Fruit fly (Drosophila melanogaster) whole organism, adult: ENCODE data around the gene wit.

Experiments used
- CG11617 ChIP-seq: fragments of 200-800 bp; sonication (Bioruptor generic); optimal IDR thresholded peaks from 2 replicates; lab custom pipeline; 2017; ENCODE audit warnings: mild to moderate bottlenecking, missing biosample characterization, missing genetic modification reagents, missing genetic modification characterization
- CG12768 ChIP-seq: fragments of 200-800 bp; sonication (Bioruptor generic); optimal IDR thresholded peaks from 2 replicates; lab custom pipeline; 2017; ENCODE audit warnings: missing biosample characterization, missing genetic modification characterization, mild to moderate bottlenecking, moderate library complexity, missing genetic modification reagents
- CG14711 ChIP-seq: fragments of 200-800 bp; sonication (Bioruptor generic); optimal IDR thresholded peaks from 2 replicates; lab custom pipeline; 2018; ENCODE audit warnings: missing biosample characterization, mild to moderate bottlenecking, missing genetic modification characterization, moderate library complexity
- CG1620 ChIP-seq: fragments of 200-800 bp; sonication (Bioruptor generic); optimal IDR thresholded peaks from 2 replicates; lab custom pipeline; 2016; ENCODE audit warnings: missing biosample characterization, missing genetic modification characterization
- CG33017 ChIP-seq: fragments of 200-800 bp; sonication (Bioruptor generic); optimal IDR thresholded peaks from 2 replicates; lab custom pipeline; 2018; ENCODE audit warnings: missing biosample characterization, mild to moderate bottlenecking, missing genetic modification characterization, moderate library complexity
- CG5204 ChIP-seq: fragments of 200-800 bp; sonication (Bioruptor generic); optimal IDR thresholded peaks from 2 replicates; lab custom pipeline; 2016; ENCODE audit warnings: missing biosample characterization, missing genetic modification characterization
- CG7045 ChIP-seq: fragments of 200-800 bp; sonication (Bioruptor generic); optimal IDR thresholded peaks from 2 replicates; lab custom pipeline; 2017; ENCODE audit warnings: missing biosample characterization, mild to moderate bottlenecking, missing genetic modification characterization
- CG7101 ChIP-seq: fragments of 200-800 bp; sonication (Bioruptor generic); optimal IDR thresholded peaks from 2 replicates; lab custom pipeline; 2018; ENCODE audit warnings: missing biosample characterization, mild to moderate bottlenecking, missing genetic modification characterization, moderate library complexity
- Clk ChIP-seq: fragments of 200-800 bp; sonication (Bioruptor generic); optimal IDR thresholded peaks from 2 replicates; lab custom pipeline; 2017; ENCODE audit warnings: missing biosample characterization, missing genetic modification characterization
- Crg-1 ChIP-seq: fragments of 200-800 bp; sonication (Bioruptor generic); optimal IDR thresholded peaks from 2 replicates; lab custom pipeline; 2016; ENCODE audit warnings: missing biosample characterization, missing genetic modification characterization
- Hr96 ChIP-seq: fragments of 200-800 bp; sonication (Bioruptor generic); optimal IDR thresholded peaks from 2 replicates; lab custom pipeline; 2016; ENCODE audit warnings: missing biosample characterization, missing genetic modification characterization
- Mnt ChIP-seq: fragments of 200-800 bp; sonication (Bioruptor generic); optimal IDR thresholded peaks from 2 replicates; lab custom pipeline; 2016; ENCODE audit warnings: missing biosample characterization, mild to moderate bottlenecking, missing genetic modification characterization
- bab1 ChIP-seq: fragments of 200-800 bp; sonication (Bioruptor generic); optimal IDR thresholded peaks from 3 replicates; lab custom pipeline; 2019; ENCODE audit warnings: missing biosample characterization, mild to moderate bottlenecking, missing genetic modification characterization, moderate library complexity
- cic ChIP-seq: fragments of 200-800 bp; sonication (Bioruptor generic); optimal IDR thresholded peaks from 2 replicates; lab custom pipeline; 2017; ENCODE audit warnings: missing biosample characterization, mild to moderate bottlenecking, missing genetic modification characterization, moderate library complexity
- cnc ChIP-seq, 2 experiments: fragments of >200 bp; optimal IDR thresholded peaks; 2 replicates each; lab custom pipeline; 2017
- kay ChIP-seq: fragments of 200-800 bp; sonication (Bioruptor generic); peaks from one replicate; lab custom pipeline; 2016; ENCODE audit warnings: missing biosample characterization, missing genetic modification characterization, borderline replicate concordance
- ovo ChIP-seq: fragments of 200-800 bp; sonication (Bioruptor generic); optimal IDR thresholded peaks from 2 replicates; lab custom pipeline; 2016; ENCODE audit warnings: missing biosample characterization, missing genetic modification characterization
- pad ChIP-seq: fragments of 200-800 bp; sonication (Bioruptor generic); optimal IDR thresholded peaks from 3 replicates; lab custom pipeline; 2017; ENCODE audit warnings: missing biosample characterization, missing genetic modification characterization, mild to moderate bottlenecking, moderate library complexity, missing genetic modification reagents
- tj ChIP-seq: fragments of 200-800 bp; sonication (Bioruptor generic); optimal IDR thresholded peaks from 3 replicates; lab custom pipeline; 2017; ENCODE audit warnings: missing biosample characterization, mild to moderate bottlenecking, missing genetic modification characterization, moderate library complexity
- toe ChIP-seq: fragments of 200-800 bp; sonication (Bioruptor generic); optimal IDR thresholded peaks from 2 replicates; lab custom pipeline; 2016; ENCODE audit warnings: missing biosample characterization, missing genetic modification characterization

The wit gene

DNA sequence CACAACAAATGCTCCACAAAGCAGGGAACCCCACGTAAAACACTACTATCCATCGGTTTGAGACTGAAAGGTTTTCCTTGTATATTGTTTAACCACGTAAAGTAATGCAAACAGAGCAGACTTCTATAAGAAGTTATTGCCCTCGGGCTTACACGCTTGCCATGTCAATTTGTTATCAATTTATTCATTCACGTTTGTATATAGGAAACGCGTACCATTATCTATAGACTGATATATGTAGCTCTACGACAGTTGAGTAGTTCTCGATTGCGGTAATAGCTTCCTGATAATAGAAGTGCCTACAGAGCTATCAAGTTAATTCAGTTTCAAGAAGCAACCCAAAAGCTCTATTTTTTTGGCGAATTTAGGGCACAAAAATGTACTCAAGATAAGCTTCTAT, 27.7 kb upstream of the wit start:
- no peak for TF ChIP-seq CG7101 (tag; lab: Kevin White, UChicago)
- TF ChIP-seq cic (GFP tag; lab: Kevin White, UChicago), result peak; percentile 92

DNA sequence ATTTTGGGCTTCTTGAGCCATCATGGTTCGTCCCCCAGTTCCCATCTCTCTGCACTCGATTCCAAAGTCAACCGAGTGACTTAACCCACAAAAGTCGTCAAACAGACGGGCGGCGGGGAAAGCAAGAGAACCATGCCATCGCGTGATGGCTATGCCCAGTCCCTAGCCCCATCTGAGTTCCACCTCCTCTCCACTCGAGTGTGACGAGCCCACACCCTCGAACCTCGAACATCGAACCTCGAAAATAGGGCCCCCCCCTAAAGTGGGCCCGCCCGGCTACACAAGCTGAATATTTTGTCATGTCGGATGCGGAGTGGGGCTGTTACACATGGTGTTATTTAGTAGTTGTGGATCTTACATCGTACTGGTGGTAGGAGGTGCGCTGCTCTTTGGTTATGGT, 25.0 kb upstream of the wit start:
- TF ChIP-seq Mnt (GFP tag; lab: Kevin White, UChicago), result no peak
- TF ChIP-seq Clk, result no peak
- no peak for TF ChIP-seq CG12768 (GFP tag; lab: Kevin White, UChicago)
- TF ChIP-seq CG5204 (GFP tag; lab: Kevin White, UChicago), result no peak
- no peak for TF ChIP-seq cic (GFP tag; lab: Kevin White, UChicago)
- TF ChIP-seq CG1620 (GFP tag; lab: Kevin White, UChicago), result no peak

DNA sequence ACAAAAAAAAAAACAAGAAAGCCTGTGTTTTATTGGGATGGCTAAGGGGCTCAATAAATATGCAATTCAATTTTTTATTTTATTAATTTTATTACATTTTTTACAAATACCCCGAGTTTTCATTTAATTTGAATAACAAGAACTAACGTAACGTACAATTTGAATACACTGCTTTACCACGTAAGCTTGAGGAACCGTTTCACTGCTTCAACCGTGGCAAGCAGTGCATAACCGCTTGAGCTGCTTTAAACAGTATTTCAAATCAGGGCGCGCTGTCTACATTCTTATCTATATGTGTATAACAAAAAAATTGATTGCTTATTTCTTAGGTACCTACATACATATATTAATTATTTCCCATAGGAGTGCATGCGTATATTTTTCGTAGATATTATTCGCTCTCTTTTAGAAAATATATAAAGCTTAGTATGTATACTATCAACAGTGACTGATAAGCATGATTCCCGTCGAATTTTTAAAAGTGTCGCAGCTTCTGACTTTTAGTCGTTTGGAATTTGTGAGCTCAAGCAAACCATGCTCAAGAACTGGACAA, 21.3 kb upstream of the wit start, which contains the start of gene CG14990:
Gene CG14990 (plus strand): TSS at position 503 of the 553 bp plus-strand sequence.
- peak; percentile 60 for TF ChIP-seq kay (GFP tag; lab: Kevin White, UChicago)
- TF ChIP-seq CG7045 (GFP tag; lab: Kevin White, UChicago), result no peak
- no peak for TF ChIP-seq bab1 (GFP tag; lab: Kevin White, UChicago)

DNA sequence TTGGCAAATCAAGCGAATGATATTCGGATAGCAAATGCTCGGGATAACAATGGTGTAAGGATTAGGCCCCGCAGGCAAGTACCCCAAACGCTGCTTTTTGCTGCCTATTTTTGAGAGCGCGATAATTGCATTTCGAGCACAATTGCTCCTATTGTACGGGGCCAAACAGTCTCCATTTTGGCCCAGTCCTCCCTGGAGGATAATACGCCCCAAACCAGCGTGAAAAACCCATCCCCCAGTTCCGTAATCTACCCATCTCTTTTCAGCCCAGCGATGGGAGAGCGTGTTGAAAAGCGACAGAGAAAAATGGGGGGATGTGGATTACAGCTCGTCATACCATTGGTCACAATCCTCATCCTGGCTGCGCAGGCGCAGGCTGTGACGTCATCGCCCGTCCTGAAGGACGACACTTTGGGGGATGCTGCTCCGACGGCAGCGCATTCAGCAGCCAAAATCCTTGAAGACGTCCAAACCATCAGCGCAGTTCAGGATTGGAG, 17.2 kb upstream of the wit start, which contains the start of gene Gad1:
Gene Gad1 (minus strand): TSS at position 51 of the 497 bp plus-strand sequence.
- TF ChIP-seq CG14711 (tag; lab: Kevin White, UChicago) (no peak), Clk (no peak), Mnt (GFP tag; lab: Kevin White, UChicago) (no peak), cic (GFP tag; lab: Kevin White, UChicago) (no peak), CG7101 (tag; lab: Kevin White, UChicago) (no peak), Hr96 (GFP tag; lab: Kevin White, UChicago) (no peak), bab1 (GFP tag; lab: Kevin White, UChicago) (no peak), toe (GFP tag; lab: Kevin White, UChicago) (no peak), CG5204 (GFP tag; lab: Kevin White, UChicago) (no peak), CG11617 (GFP tag; lab: Kevin White, UChicago) (no peak), kay (GFP tag; lab: Kevin White, UChicago) (no peak), CG7045 (GFP tag; lab: Kevin White, UChicago) (no peak)

DNA sequence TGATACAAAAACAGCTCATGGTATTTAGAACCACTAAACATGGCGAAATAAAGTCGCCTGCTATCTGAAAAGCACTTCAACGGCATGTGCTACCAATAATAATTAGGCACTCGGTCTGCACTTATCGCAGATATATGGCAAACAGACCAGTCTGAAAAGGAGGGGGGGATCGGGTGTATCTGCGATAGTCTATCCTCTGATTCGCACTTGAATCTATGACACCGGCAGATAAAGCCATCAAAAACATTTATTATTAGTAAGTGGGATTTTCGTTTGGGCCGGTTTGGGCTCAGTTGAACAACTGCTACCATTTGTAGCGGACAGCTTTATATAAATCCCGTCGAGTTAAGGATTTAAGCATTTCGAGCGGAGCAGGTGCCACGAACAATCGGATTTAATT, 15.8 kb upstream of the wit start, which contains the start of gene CG14989:
Gene CG14989 (plus strand): TSS at position 301 of the 400 bp plus-strand sequence.
- TF ChIP-seq tj (GFP tag; lab: Kevin White, UChicago) (no peak), cnc (optimal IDR thresholded peaks at IDR 0.05; lab: Kevin White, UChicago) (no peak)

DNA sequence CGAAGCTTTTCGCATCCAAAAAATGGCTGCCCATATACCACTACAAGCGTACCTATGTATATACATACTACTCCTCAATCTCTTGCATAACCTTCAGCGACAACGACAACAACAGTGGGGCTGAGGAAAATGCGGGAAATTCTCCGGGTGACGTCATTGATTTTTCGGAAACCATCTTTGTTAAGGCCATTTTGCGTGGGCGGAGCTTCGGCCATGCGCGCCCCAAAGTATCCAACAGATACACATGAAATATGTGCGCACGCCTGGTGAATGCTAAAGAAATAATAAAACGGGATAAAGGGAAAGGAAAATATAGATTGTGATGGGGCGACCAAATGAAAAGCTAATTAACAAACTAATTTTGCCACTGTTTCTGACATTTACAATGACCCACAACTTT, 14.3 kb upstream of the wit start:
- TF ChIP-seq Hr96 (GFP tag; lab: Kevin White, UChicago) (no peak), pad (GFP tag; lab: Kevin White, UChicago) (no peak), CG1620 (GFP tag; lab: Kevin White, UChicago) (no peak), CG14711 (tag; lab: Kevin White, UChicago) (no peak), tj (GFP tag; lab: Kevin White, UChicago) (no peak), Mnt (GFP tag; lab: Kevin White, UChicago) (no peak), toe (GFP tag; lab: Kevin White, UChicago) (no peak), ovo (GFP tag; lab: Kevin White, UChicago) (no peak), CG33017 (tag; lab: Kevin White, UChicago) (no peak), CG12768 (GFP tag; lab: Kevin White, UChicago) (no peak), CG7045 (GFP tag; lab: Kevin White, UChicago) (no peak), CG7101 (tag; lab: Kevin White, UChicago) (no peak)

DNA sequence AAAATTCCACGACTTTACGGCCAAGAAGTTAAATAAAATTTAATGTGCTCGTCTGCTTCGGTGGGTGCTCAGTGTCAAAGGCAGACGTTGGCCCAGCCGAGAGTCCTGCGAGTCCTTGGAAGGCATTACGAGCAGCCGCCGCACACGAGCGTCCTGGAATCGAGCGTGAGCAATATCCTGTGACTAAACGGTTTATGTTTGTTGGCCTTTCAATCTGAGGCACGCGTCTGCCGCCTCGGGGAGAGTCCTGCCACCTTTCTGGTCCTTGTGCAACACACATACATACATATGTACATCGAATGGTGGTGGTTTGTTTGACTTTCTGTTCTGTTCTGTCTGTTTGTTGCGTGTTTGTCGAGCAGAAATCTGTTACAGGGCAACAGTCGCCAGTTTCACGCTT, 11.9 kb upstream of the wit start:
- no peak for TF ChIP-seq cnc (optimal IDR thresholded peaks at IDR 0.05; lab: Kevin White, UChicago)
- TF ChIP-seq CG33017 (tag; lab: Kevin White, UChicago), result no peak
- no peak for TF ChIP-seq bab1 (GFP tag; lab: Kevin White, UChicago)
- TF ChIP-seq CG14711 (tag; lab: Kevin White, UChicago), result no peak
- no peak for TF ChIP-seq CG12768 (GFP tag; lab: Kevin White, UChicago)
- TF ChIP-seq CG7045 (GFP tag; lab: Kevin White, UChicago), result no peak
- TF ChIP-seq cic (GFP tag; lab: Kevin White, UChicago), result no peak
- TF ChIP-seq toe (GFP tag; lab: Kevin White, UChicago), result no peak
- TF ChIP-seq ovo (GFP tag; lab: Kevin White, UChicago), result no peak
- TF ChIP-seq Hr96 (GFP tag; lab: Kevin White, UChicago), result no peak
- no peak for TF ChIP-seq CG1620 (GFP tag; lab: Kevin White, UChicago)
- TF ChIP-seq Clk, result no peak
- no peak for TF ChIP-seq pad (GFP tag; lab: Kevin White, UChicago)
- TF ChIP-seq tj (GFP tag; lab: Kevin White, UChicago), result no peak
- TF ChIP-seq Crg-1 (GFP tag; lab: Kevin White, UChicago), result no peak
- no peak for TF ChIP-seq CG11617 (GFP tag; lab: Kevin White, UChicago)
